Fruit fly (Drosophila melanogaster) whole organism, embryonic: ENCODE results near the gene CG14718.

Experiments
- Blimp-1 ChIP-seq: fragments of 200-800 bp; sonication (Bioruptor generic); optimal IDR thresholded peaks from 3 replicates; lab custom pipeline; 2018; ENCODE audit warnings: missing biosample characterization, missing genetic modification characterization, mild to moderate bottlenecking, moderate library complexity, missing genetic modification reagents
- CG10147 ChIP-seq: fragments of 200-800 bp; sonication (Bioruptor generic); optimal IDR thresholded peaks from 2 replicates; lab custom pipeline; 2019; ENCODE audit warnings: missing biosample characterization, mild to moderate bottlenecking, missing genetic modification characterization, moderate library complexity
- CG10654 ChIP-seq: fragments of 200-800 bp; sonication (Bioruptor generic); optimal IDR thresholded peaks from 2 replicates; lab custom pipeline; 2016; ENCODE audit warnings: missing biosample characterization, missing genetic modification characterization
- CG11456 ChIP-seq: fragments of 200-800 bp; sonication (Bioruptor generic); IDR thresholded peaks from 3 replicates; pipeline ENCODE4 v1.3.6; 2022; ENCODE audit warnings: missing biosample characterization, missing genetic modification characterization
- CG11695 ChIP-seq: fragments of 200-800 bp; sonication (Bioruptor generic); IDR thresholded peaks from 3 replicates; pipeline ENCODE4 v1.3.6; 2022; ENCODE audit warnings: missing biosample characterization, missing genetic modification characterization
- CG12236 ChIP-seq: fragments of 200-800 bp; sonication (Bioruptor generic); optimal IDR thresholded peaks from 2 replicates; lab custom pipeline; 2016; ENCODE audit warnings: missing biosample characterization, missing genetic modification characterization
- CG13287 ChIP-seq: fragments of 200-800 bp; sonication (Bioruptor generic); IDR thresholded peaks from 2 replicates; pipeline ENCODE4 v1.3.6; 2022; ENCODE audit warnings: missing biosample characterization, missing genetic modification characterization; ENCODE audit not compliant: partially characterized antibody
- CG15514 ChIP-seq: fragments of 200-800 bp; sonication (Bioruptor generic); optimal IDR thresholded peaks from 3 replicates; lab custom pipeline; 2017; ENCODE audit warnings: missing biosample characterization, missing genetic modification characterization, mild to moderate bottlenecking, moderate library complexity, missing genetic modification reagents
- CG1603 ChIP-seq: fragments of 200-800 bp; sonication (Bioruptor generic); optimal IDR thresholded peaks from 2 replicates; lab custom pipeline; 2019; ENCODE audit warnings: missing biosample characterization, mild to moderate bottlenecking, missing genetic modification characterization, moderate library complexity
- CG17361 ChIP-seq: fragments of 200-800 bp; sonication (Bioruptor generic); IDR thresholded peaks from 3 replicates; pipeline ENCODE4 v1.3.6; 2022; ENCODE audit warnings: missing biosample characterization, missing genetic modification characterization
- CG17829 ChIP-seq: fragments of 200-800 bp; optimal IDR thresholded peaks from 2 replicates; lab custom pipeline; 2019; ENCODE audit warnings: missing biosample characterization, mild to moderate bottlenecking, missing genetic modification characterization, moderate library complexity
- CG2116 ChIP-seq: fragments of 200-800 bp; sonication (Bioruptor generic); optimal IDR thresholded peaks from 3 replicates; lab custom pipeline; 2018; ENCODE audit warnings: missing biosample characterization, mild to moderate bottlenecking, missing genetic modification characterization
- CG2199 ChIP-seq: fragments of 200-800 bp; sonication (Bioruptor generic); IDR thresholded peaks from 3 replicates; pipeline ENCODE4 v1.3.6; 2022; ENCODE audit warnings: missing biosample characterization, missing genetic modification characterization
- CG30020 ChIP-seq: fragments of 200-800 bp; optimal IDR thresholded peaks from 2 replicates; lab custom pipeline; 2019; ENCODE audit warnings: missing biosample characterization, mild to moderate bottlenecking, missing genetic modification characterization, moderate library complexity
- CG3995 ChIP-seq: fragments of 200-800 bp; sonication (Bioruptor generic); optimal IDR thresholded peaks from 3 replicates; lab custom pipeline; 2016; ENCODE audit warnings: missing biosample characterization, missing genetic modification characterization
- CG4328 ChIP-seq: fragments of 200-800 bp; sonication (Bioruptor generic); optimal IDR thresholded peaks from 3 replicates; lab custom pipeline; 2017; ENCODE audit warnings: missing biosample characterization, missing genetic modification reagents, missing genetic modification characterization
- CG7372 ChIP-seq: fragments of 200-800 bp; sonication (Bioruptor generic); IDR thresholded peaks from 2 replicates; pipeline ENCODE4 v1.3.6; 2022; ENCODE audit warnings: missing biosample characterization, missing genetic modification characterization
- CG7963 ChIP-seq: fragments of 200-800 bp; sonication (Bioruptor generic); IDR thresholded peaks from 3 replicates; pipeline ENCODE4 v1.3.6; 2022; ENCODE audit warnings: missing biosample characterization, missing genetic modification characterization; ENCODE audit not compliant: partially characterized antibody
- CG8290 ChIP-seq, 3 experiments: fragments of 200-800 bp; sonication (Bioruptor generic); optimal IDR thresholded peaks; 2 replicates each; lab custom pipeline; 2016 to 2019; ENCODE audit warnings: missing biosample characterization in 3 of 3, missing genetic modification characterization in 3 of 3, mild to moderate bottlenecking in 2 of 3, moderate library complexity in 1 of 3
- CG8765 ChIP-seq: fragments of 200-800 bp; sonication (Bioruptor generic); IDR thresholded peaks from 2 replicates; pipeline ENCODE4 v1.3.6; 2022; ENCODE audit warnings: missing biosample characterization, missing genetic modification characterization
- CG8924 ChIP-seq: fragments of 200-800 bp; optimal IDR thresholded peaks from 3 replicates; lab custom pipeline; 2019; ENCODE audit warnings: missing biosample characterization, mild to moderate bottlenecking, missing genetic modification characterization, moderate library complexity
- Dip3 ChIP-seq: fragments of 200-800 bp; sonication (Bioruptor generic); optimal IDR thresholded peaks from 3 replicates; lab custom pipeline; 2016; ENCODE audit warnings: missing biosample characterization, missing genetic modification characterization
- Elba2 ChIP-seq: fragments of 200-800 bp; sonication (Bioruptor generic); optimal IDR thresholded peaks from 3 replicates; lab custom pipeline; 2016; ENCODE audit warnings: missing biosample characterization, missing genetic modification characterization
- HmgZ ChIP-seq: fragments of 200-800 bp; sonication (Bioruptor generic); optimal IDR thresholded peaks from 2 replicates; lab custom pipeline; 2018; ENCODE audit warnings: missing biosample characterization, mild to moderate bottlenecking, missing genetic modification characterization
- Kr ChIP-seq: fragments of 200-800 bp; sonication (Bioruptor generic); optimal IDR thresholded peaks from 2 replicates; lab custom pipeline; 2017; ENCODE audit warnings: missing biosample characterization, mild to moderate bottlenecking, missing genetic modification characterization
- Lim3 ChIP-seq: fragments of 200-800 bp; sonication (Bioruptor generic); IDR thresholded peaks from 2 replicates; pipeline ENCODE4 v1.3.6; 2022; ENCODE audit warnings: missing biosample characterization, missing genetic modification characterization
- Meics ChIP-seq: fragments of 200-800 bp; sonication (Bioruptor generic); optimal IDR thresholded peaks from 2 replicates; lab custom pipeline; 2017; ENCODE audit warnings: missing biosample characterization, mild to moderate bottlenecking, missing genetic modification characterization
- NC2β ChIP-seq: fragments of 200-800 bp; sonication (Bioruptor generic); optimal IDR thresholded peaks from 2 replicates; lab custom pipeline; 2016; ENCODE audit warnings: missing biosample characterization, missing genetic modification characterization
- Neu2 ChIP-seq: fragments of 200-800 bp; sonication (Bioruptor generic); optimal IDR thresholded peaks from 3 replicates; lab custom pipeline; 2016; ENCODE audit warnings: missing biosample characterization, missing genetic modification characterization, borderline replicate concordance
- Rfx ChIP-seq: fragments of 200-800 bp; sonication (Bioruptor generic); IDR thresholded peaks from 2 replicates; pipeline ENCODE4 v1.3.6; 2022; ENCODE audit warnings: missing biosample characterization, missing genetic modification characterization
- Sry-δ ChIP-seq: fragments of 200-800 bp; sonication (Bioruptor generic); optimal IDR thresholded peaks from 2 replicates; lab custom pipeline; 2016; ENCODE audit warnings: missing biosample characterization, missing genetic modification characterization
- abd-A ChIP-seq: fragments of 200-800 bp; sonication (Bioruptor generic); optimal IDR thresholded peaks from 3 replicates; lab custom pipeline; 2019; ENCODE audit warnings: missing biosample characterization, mild to moderate bottlenecking, missing genetic modification characterization, moderate library complexity
- al ChIP-seq: fragments of 200-800 bp; sonication (Bioruptor generic); IDR thresholded peaks from 2 replicates; pipeline ENCODE4 v1.3.6; 2022; ENCODE audit warnings: missing biosample characterization, missing genetic modification characterization
- chinmo ChIP-seq: fragments of 200-800 bp; sonication (Bioruptor generic); IDR thresholded peaks from 4 replicates; pipeline ENCODE4 v1.3.6; 2022; ENCODE audit warnings: missing biosample characterization, missing genetic modification characterization; ENCODE audit not compliant: partially characterized antibody
- cwo ChIP-seq: fragments of 200-800 bp; sonication (Bioruptor generic); optimal IDR thresholded peaks from 3 replicates; lab custom pipeline; 2017; ENCODE audit warnings: missing biosample characterization, missing genetic modification characterization, mild to moderate bottlenecking, moderate library complexity, missing genetic modification reagents
- gce ChIP-seq: fragments of 200-800 bp; sonication (Bioruptor generic); IDR thresholded peaks from 3 replicates; pipeline ENCODE4 v1.3.6; 2022; ENCODE audit warnings: missing biosample characterization, missing genetic modification characterization
- gsb-n ChIP-seq: fragments of 200-800 bp; sonication (Bioruptor generic); optimal IDR thresholded peaks from 3 replicates; lab custom pipeline; 2018; ENCODE audit warnings: missing biosample characterization, mild to moderate bottlenecking, missing genetic modification characterization
- lmd ChIP-seq: fragments of 200-800 bp; sonication (Bioruptor generic); IDR thresholded peaks from 2 replicates; pipeline ENCODE4 v1.3.6; 2022; ENCODE audit warnings: missing biosample characterization, missing genetic modification characterization
- pan ChIP-seq, 4 experiments: fragments of >200 bp in 3 of 4; fragments of 200-800 bp in 1 of 4; sonication (Bioruptor generic) in 1 of 4; optimal IDR thresholded peaks in 3 of 4; IDR thresholded peaks in 1 of 4; 2 replicates each; pipeline versions ENCODE4 v1.3.6 to Lab custom; 2017 to 2022; ENCODE audit warnings: missing biosample characterization in 2 of 4, missing genetic modification characterization in 2 of 4, mixed read lengths in 1 of 4
- psq ChIP-seq: fragments of 200-800 bp; sonication (Bioruptor generic); optimal IDR thresholded peaks from 2 replicates; lab custom pipeline; 2017; ENCODE audit warnings: missing biosample characterization, missing genetic modification characterization
- sc ChIP-seq, 3 experiments: fragments of >200 bp in 2 of 3; fragments of 200-800 bp in 1 of 3; sonication (Bioruptor generic) in 1 of 3; optimal IDR thresholded peaks; 2 replicates in 2 of 3; 3 replicates in 1 of 3; lab custom pipeline; 2017; ENCODE audit warnings: mild to moderate bottlenecking in 1 of 3, missing biosample characterization in 1 of 3, missing genetic modification characterization in 1 of 3, missing genetic modification reagents in 1 of 3
- slbo ChIP-seq: fragments of 200-800 bp; sonication (Bioruptor generic); IDR thresholded peaks from 2 replicates; pipeline ENCODE4 v1.3.6; 2022; ENCODE audit warnings: missing biosample characterization, missing genetic modification characterization
- so ChIP-seq: fragments of 200-800 bp; sonication (Bioruptor generic); IDR thresholded peaks from 3 replicates; pipeline ENCODE4 v1.3.6; 2022; ENCODE audit warnings: missing biosample characterization, missing genetic modification characterization
- stc ChIP-seq: fragments of 200-800 bp; sonication (Bioruptor generic); IDR thresholded peaks from 2 replicates; pipeline ENCODE4 v1.3.6; 2022; ENCODE audit warnings: missing biosample characterization, missing genetic modification characterization
- stwl ChIP-seq: fragments of 200-800 bp; sonication (Bioruptor generic); optimal IDR thresholded peaks from 3 replicates; lab custom pipeline; 2018; ENCODE audit warnings: missing biosample characterization, mild to moderate bottlenecking, missing genetic modification characterization, moderate library complexity
- tll ChIP-seq, 2 experiments: fragments of 200-800 bp in 1 of 2; fragments of >200 bp in 1 of 2; sonication (Bioruptor generic) in 1 of 2; optimal IDR thresholded peaks; 2 replicates each; lab custom pipeline; 2017 to 2019; ENCODE audit warnings: missing biosample characterization in 2 of 2, missing genetic modification characterization in 2 of 2, mild to moderate bottlenecking in 1 of 2, moderate library complexity in 1 of 2
- trh ChIP-seq: fragments of 200-800 bp; sonication (Bioruptor generic); optimal IDR thresholded peaks from 2 replicates; lab custom pipeline; 2016; ENCODE audit warnings: missing biosample characterization, missing genetic modification characterization

Gene CG14718

dm6 chr3R:11663441-11663840 is 37.0 kb upstream of the CG14718 start (continued):
- TF ChIP-seq CG1603 (tag; lab: Kevin White, UChicago) = peak; percentile 12
- TF ChIP-seq gsb-n (tag; lab: Kevin White, UChicago) = peak; percentile 12
- TF ChIP-seq cwo (GFP tag; lab: Kevin White, UChicago) = peak; percentile 31

DNA sequence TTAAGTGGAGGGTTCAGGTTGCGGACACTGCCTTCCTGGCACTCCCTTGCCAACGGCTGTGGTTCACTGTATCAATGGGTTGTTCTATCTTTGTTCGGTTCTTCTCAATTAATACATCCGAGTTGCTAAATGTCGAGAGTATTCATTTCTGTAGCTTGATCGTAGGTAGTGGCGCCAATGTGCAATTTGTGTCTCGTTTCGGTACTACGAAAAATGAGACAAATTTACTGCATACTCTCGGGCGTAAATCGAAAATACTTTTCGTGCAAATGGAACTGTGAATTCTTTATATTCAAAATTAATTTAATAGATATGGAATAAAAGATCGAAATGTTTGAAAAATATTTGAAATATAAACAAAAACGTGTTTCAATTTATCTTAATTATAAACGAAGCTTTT is 34.9 kb upstream of the CG14718 start:
- TF ChIP-seq CG8290 (GFP tag; optimal IDR thresholded peaks at IDR 0.05; lab: Kevin White, UChicago) (no peak), CG8290 (tag; optimal IDR thresholded peaks at IDR 0.05; lab: Kevin White, UChicago) (peak in 1 of 2 experiments; percentile 11), NC2β (GFP tag; lab: Kevin White, UChicago) (no peak), CG7372 (GFP tag; lab: Robert Waterston, UW) (no peak), tll (GFP tag; optimal IDR thresholded peaks at IDR 0.05; lab: Kevin White, UChicago) (no peak), CG17829 (tag; lab: Kevin White, UChicago) (no peak), Sry-δ (GFP tag; lab: Kevin White, UChicago) (no peak), CG30020 (tag; lab: Kevin White, UChicago) (no peak), Kr (GFP tag; lab: Kevin White, UChicago) (no peak), slbo (GFP tag; lab: Robert Waterston, UW) (no peak), CG11695 (GFP tag; lab: Robert Waterston, UW) (no peak), trh (GFP tag; lab: Kevin White, UChicago) (no peak), abd-A (no peak), CG4328 (GFP tag; lab: Kevin White, UChicago) (no peak), CG10147 (GFP tag; lab: Kevin White, UChicago) (no peak), chinmo (GFP tag; lab: Robert Waterston, UW) (peak; percentile 76; the same call in 1 of the 4 replicates), CG8924 (tag; lab: Kevin White, UChicago) (no peak), CG12236 (no peak), so (GFP tag; lab: Robert Waterston, UW) (no peak), CG11456 (GFP tag; lab: Robert Waterston, UW) (no peak), Neu2 (GFP tag; lab: Kevin White, UChicago) (no peak), CG2199 (0 out of 3 replicates have a peak, but pooled peaks have one; percentile 35), CG8765 (GFP tag; lab: Robert Waterston, UW) (no peak), CG2116 (GFP tag; lab: Kevin White, UChicago) (peak; percentile 4), pan (optimal IDR thresholded peaks at IDR 0.05; lab: Kevin White, UChicago) (no peak), pan (GFP tag; optimal IDR thresholded peaks at IDR 0.05 in 1 of 2, IDR thresholded peaks at IDR 0.05 in 1 of 2) (peak in 1 of 2 experiments; percentile 27), Blimp-1 (GFP tag; lab: Kevin White, UChicago) (no peak), CG13287 (peak; percentile 16; the same call in 1 of the 2 replicates), gce (no peak), stwl (tag; lab: Kevin White, UChicago) (peak; percentile 35), Meics (GFP tag; lab: Kevin White, UChicago) (no peak), CG17361 (GFP tag; lab: Robert Waterston, UW) (0 out of 3 replicates have a peak, but pooled peaks have one; percentile 9), al (no peak), CG7963 (no peak), Dip3 (no peak), stc (no peak), Lim3 (GFP tag; lab: Robert Waterston, UW) (no peak), psq (GFP tag; lab: Kevin White, UChicago) (no peak), Rfx (GFP tag; lab: Robert Waterston, UW) (0 out of 2 replicates have a peak, but pooled peaks have one; percentile 5), HmgZ (tag; lab: Kevin White, UChicago) (no peak), Elba2 (GFP tag; lab: Kevin White, UChicago) (no peak), sc (optimal IDR thresholded peaks at IDR 0.05; lab: Kevin White, UChicago) (no peak), sc (GFP tag; optimal IDR thresholded peaks at IDR 0.05; lab: Kevin White, UChicago) (no peak), CG10654 (no peak), lmd (GFP tag; lab: Robert Waterston, UW) (no peak), CG15514 (GFP tag; lab: Kevin White, UChicago) (no peak), CG3995 (GFP tag; lab: Kevin White, UChicago) (peak; percentile 17)
